Worm (Caenorhabditis elegans) whole organism, L4 larva: Measurements from ENCODE around the gene F53F4.2.

ENCODE experiments used
- R02D3.7 ChIP-seq: fragments of 150-350 bp; sonication (generic microtip); optimal IDR thresholded peaks from 3 replicates; lab custom pipeline; 2014; ENCODE audit warnings: missing biosample characterization, missing genetic modification characterization
- Y105C5A.15 ChIP-seq: fragments of 200-800 bp; sonication (Bioruptor generic); IDR thresholded peaks from 2 replicates; pipeline ENCODE4 v1.3.6; 2022; ENCODE audit warnings: missing genetic modification characterization, missing compliant biosample characterization
- Y75B8A.6 ChIP-seq: fragments of 200-800 bp; sonication (Bioruptor generic); IDR thresholded peaks from 2 replicates; pipeline ENCODE4 v1.3.6; 2022; ENCODE audit warnings: missing genetic modification reagents, missing genetic modification characterization, missing compliant biosample characterization
- ZK337.2 ChIP-seq: fragments of 200-800 bp; sonication (Bioruptor generic); IDR thresholded peaks from 2 replicates; pipeline ENCODE4 v1.3.6; 2022; ENCODE audit warnings: missing genetic modification reagents, missing genetic modification characterization, missing compliant biosample characterization
- ceh-82 ChIP-seq: sonication (generic microtip); optimal IDR thresholded peaks from 2 replicates; lab custom pipeline; 2017; ENCODE audit warnings: missing biosample characterization, missing genetic modification characterization
- madf-9 ChIP-seq: fragments of 200-800 bp; sonication (Bioruptor generic); conservative IDR thresholded peaks from 2 replicates; pipeline ENCODE4 v1.3.6; 2022; ENCODE audit warnings: missing genetic modification reagents, missing genetic modification characterization, missing compliant biosample characterization
- nhr-28 ChIP-seq: fragments of 150-350 bp; optimal IDR thresholded peaks from 2 replicates; lab custom pipeline; 2014; ENCODE audit warnings: missing biosample characterization, missing genetic modification characterization
- nhr-76 ChIP-seq: fragments of 150-350 bp; optimal IDR thresholded peaks from 2 replicates; lab custom pipeline; 2014; ENCODE audit warnings: missing biosample characterization, missing genetic modification characterization
- skn-1 ChIP-seq: fragments of 150-350 bp; optimal IDR thresholded peaks from 2 replicates; lab custom pipeline; 2014; ENCODE audit warnings: missing biosample characterization, missing genetic modification characterization
- unc-62 ChIP-seq, 3 experiments: fragments of 150-350 bp in 1 of 3; sonication (generic microtip); optimal IDR thresholded peaks in 2 of 3; peaks in 1 of 3; 1 replicate in 1 of 3; 2 replicates in 2 of 3; lab custom pipeline; 2014 to 2017; ENCODE audit warnings: missing biosample characterization in 3 of 3, missing genetic modification characterization in 3 of 3, missing genetic modification reagents in 3 of 3, missing genotype in 1 of 3
- ztf-11 ChIP-seq: fragments of 150-350 bp; optimal IDR thresholded peaks from 2 replicates; lab custom pipeline; 2014; ENCODE audit warnings: missing biosample characterization, missing genetic modification characterization

ce11 chrV:13611782-13612181, 22.4 kb upstream of the F53F4.2 start, which contains the start of gene spig-9:
- no peak for TF ChIP-seq R02D3.7 (tag; lab: Kevin White, UChicago)
- no peak for TF ChIP-seq madf-9 (GFP tag; lab: Robert Waterston, UW)
- no peak for TF ChIP-seq nhr-28 (tag; lab: Kevin White, UChicago)
- no peak for TF ChIP-seq Y105C5A.15 (GFP tag; lab: Robert Waterston, UW)
- TF ChIP-seq nhr-76 (tag; lab: Kevin White, UChicago) = no peak
- TF ChIP-seq Y75B8A.6 = no peak
- no peak for TF ChIP-seq ZK337.2
- TF ChIP-seq skn-1 = no peak
- TF ChIP-seq ztf-11 (tag; lab: Kevin White, UChicago) = no peak
- TF ChIP-seq unc-62 (GFP tag; optimal IDR thresholded peaks at IDR 0.05 in 1 of 2; lab: Kevin White, UChicago) = no peak
- TF ChIP-seq unc-62 (tag; optimal IDR thresholded peaks at IDR 0.05; lab: Kevin White, UChicago) = no peak
- no peak for TF ChIP-seq ceh-82 (tag; lab: Kevin White, UChicago)
